Worm (Caenorhabditis elegans): ENCODE measurements around the gene sri-51.

DNA sequence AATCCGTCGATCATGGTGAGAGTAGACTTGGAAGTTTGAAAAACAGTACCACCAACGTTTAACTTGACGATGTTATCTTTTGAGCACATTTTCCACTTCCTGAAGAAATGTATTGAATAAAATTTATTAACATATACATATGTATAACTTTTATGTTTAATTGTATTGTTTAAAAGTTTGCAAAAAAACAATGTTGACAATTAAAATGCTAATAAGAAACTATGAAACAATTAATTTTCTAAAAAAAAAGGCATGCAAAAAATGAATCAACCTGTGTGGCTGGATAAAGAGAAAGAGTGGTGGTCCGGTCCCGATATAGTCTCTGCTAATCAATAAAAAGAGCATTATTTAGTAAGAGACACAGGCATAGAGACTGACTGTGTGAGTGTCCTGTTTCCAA, 35.8 kb upstream of the sri-51 start, which contains the start of gene C17F4.8:
- TF ChIP-seq ceh-36 (tag; optimal IDR thresholded peaks at IDR 0.05): no peak
- TF ChIP-seq hnd-1 (tag; optimal IDR thresholded peaks at IDR 0.05): no peak
- no peak for TF ChIP-seq ama-1 (optimal IDR thresholded peaks at IDR 0.05)
- no peak for TF ChIP-seq tra-4 (tag; optimal IDR thresholded peaks at IDR 0.05)
- TF ChIP-seq ceh-13 (GFP tag; optimal IDR thresholded peaks at IDR 0.05): no peak
- TF ChIP-seq F13C5.2 (tag; optimal IDR thresholded peaks at IDR 0.05): no peak
- TF ChIP-seq scrt-1 (GFP tag; IDR thresholded peaks at IDR 0.05): no peak
